Fruit fly (Drosophila melanogaster) whole organism, embryonic: Measurements from ENCODE around the gene CG14817.

Experiments
- CG10462 ChIP-seq: fragments of 200-800 bp; sonication (Bioruptor generic); optimal IDR thresholded peaks from 2 replicates; lab custom pipeline; 2016; ENCODE audit warnings: missing biosample characterization, missing genetic modification characterization
- CG10959 ChIP-seq: fragments of 200-800 bp; sonication (Bioruptor generic); IDR thresholded peaks from 2 replicates; pipeline ENCODE4 v1.3.6; 2022; ENCODE audit warnings: missing biosample characterization, missing genetic modification characterization
- CG11398 ChIP-seq: fragments of 200-800 bp; sonication (Bioruptor generic); optimal IDR thresholded peaks from 2 replicates; lab custom pipeline; 2016; ENCODE audit warnings: missing biosample characterization, missing genetic modification characterization
- CG12155 ChIP-seq: fragments of 200-800 bp; sonication (Bioruptor generic); optimal IDR thresholded peaks from 3 replicates; lab custom pipeline; 2016; ENCODE audit warnings: missing biosample characterization, missing genetic modification characterization
- CG12219 ChIP-seq: fragments of 200-800 bp; sonication (Bioruptor generic); optimal IDR thresholded peaks from 3 replicates; lab custom pipeline; 2018; ENCODE audit warnings: missing biosample characterization, mild to moderate bottlenecking, missing genetic modification characterization
- CG12391 ChIP-seq: fragments of 200-800 bp; sonication (Bioruptor generic); optimal IDR thresholded peaks from 3 replicates; lab custom pipeline; 2018; ENCODE audit warnings: missing biosample characterization, mild to moderate bottlenecking, missing genetic modification characterization, moderate library complexity
- CG14667 ChIP-seq: fragments of 200-800 bp; sonication (Bioruptor generic); IDR thresholded peaks from 2 replicates; pipeline ENCODE4 v1.3.6; 2022; ENCODE audit warnings: missing biosample characterization, missing genetic modification characterization
- CG14860 ChIP-seq: fragments of 200-800 bp; sonication (Bioruptor generic); IDR thresholded peaks from 3 replicates; pipeline ENCODE4 v1.3.6; 2022; ENCODE audit warnings: missing biosample characterization, missing genetic modification characterization; ENCODE audit not compliant: partially characterized antibody
- CG15696 ChIP-seq: fragments of 200-800 bp; sonication (Bioruptor generic); optimal IDR thresholded peaks from 2 replicates; lab custom pipeline; 2019; ENCODE audit warnings: missing biosample characterization, mild to moderate bottlenecking, missing genetic modification characterization, moderate library complexity
- CG1602 ChIP-seq: fragments of 200-800 bp; sonication (Bioruptor generic); optimal IDR thresholded peaks from 3 replicates; lab custom pipeline; 2016; ENCODE audit warnings: missing biosample characterization, missing genetic modification characterization
- CG17568 ChIP-seq: fragments of 200-800 bp; sonication (Bioruptor generic); optimal IDR thresholded peaks from 2 replicates; lab custom pipeline; 2018; ENCODE audit warnings: missing biosample characterization, mild to moderate bottlenecking, missing genetic modification characterization, moderate library complexity
- CG18262 ChIP-seq: fragments of 200-800 bp; optimal IDR thresholded peaks from 3 replicates; lab custom pipeline; 2019; ENCODE audit warnings: missing biosample characterization, mild to moderate bottlenecking, missing genetic modification characterization, moderate library complexity
- CG2199 ChIP-seq: fragments of 200-800 bp; sonication (Bioruptor generic); IDR thresholded peaks from 3 replicates; pipeline ENCODE4 v1.3.6; 2022; ENCODE audit warnings: missing biosample characterization, missing genetic modification characterization
- CG31388 ChIP-seq: fragments of 200-800 bp; sonication (Bioruptor generic); optimal IDR thresholded peaks from 2 replicates; lab custom pipeline; 2016; ENCODE audit warnings: missing biosample characterization, missing genetic modification characterization
- CG32532 ChIP-seq: fragments of 200-800 bp; sonication (Bioruptor generic); IDR thresholded peaks from 2 replicates; pipeline ENCODE4 v1.3.6; 2022; ENCODE audit warnings: missing biosample characterization, missing genetic modification characterization
- CG33557 ChIP-seq: fragments of 200-800 bp; sonication (Bioruptor generic); optimal IDR thresholded peaks from 2 replicates; lab custom pipeline; 2019; ENCODE audit warnings: missing biosample characterization, mild to moderate bottlenecking, missing genetic modification characterization, moderate library complexity
- CG4404 ChIP-seq: fragments of 200-800 bp; sonication (Bioruptor generic); IDR thresholded peaks from 2 replicates; pipeline ENCODE4 v1.3.6; 2022; ENCODE audit warnings: missing biosample characterization, missing genetic modification characterization
- CG4424 ChIP-seq: fragments of 200-800 bp; sonication (Bioruptor generic); optimal IDR thresholded peaks from 3 replicates; lab custom pipeline; 2016; ENCODE audit warnings: missing biosample characterization, missing genetic modification characterization
- CG6813 ChIP-seq: fragments of 200-800 bp; sonication (Bioruptor generic); optimal IDR thresholded peaks from 2 replicates; lab custom pipeline; 2017; ENCODE audit warnings: missing biosample characterization, missing genetic modification characterization, mild to moderate bottlenecking, moderate library complexity, missing genetic modification reagents
- CG7839 ChIP-seq: fragments of 200-800 bp; sonication (Bioruptor generic); optimal IDR thresholded peaks from 3 replicates; lab custom pipeline; 2018; ENCODE audit warnings: missing biosample characterization, mild to moderate bottlenecking, missing genetic modification characterization, moderate library complexity
- CG7963 ChIP-seq: fragments of 200-800 bp; sonication (Bioruptor generic); IDR thresholded peaks from 3 replicates; pipeline ENCODE4 v1.3.6; 2022; ENCODE audit warnings: missing biosample characterization, missing genetic modification characterization; ENCODE audit not compliant: partially characterized antibody
- CG8290 ChIP-seq, 3 experiments: fragments of 200-800 bp; sonication (Bioruptor generic); optimal IDR thresholded peaks; 2 replicates each; lab custom pipeline; 2016 to 2019; ENCODE audit warnings: missing biosample characterization in 3 of 3, missing genetic modification characterization in 3 of 3, mild to moderate bottlenecking in 2 of 3, moderate library complexity in 1 of 3
- Dek ChIP-seq: fragments of 200-800 bp; sonication (Bioruptor generic); optimal IDR thresholded peaks from 3 replicates; lab custom pipeline; 2019; ENCODE audit warnings: missing biosample characterization, mild to moderate bottlenecking, missing genetic modification characterization, moderate library complexity
- Doc3 ChIP-seq: fragments of 200-800 bp; sonication (Bioruptor generic); IDR thresholded peaks from 3 replicates; pipeline ENCODE4 v1.3.6; 2022; ENCODE audit warnings: missing biosample characterization, missing genetic modification characterization; ENCODE audit not compliant: partially characterized antibody
- Hsf ChIP-seq: fragments of 200-800 bp; sonication (Bioruptor generic); optimal IDR thresholded peaks from 3 replicates; lab custom pipeline; 2016; ENCODE audit warnings: missing biosample characterization, missing genetic modification characterization
- Lhr ChIP-seq: fragments of 200-800 bp; sonication (Bioruptor generic); optimal IDR thresholded peaks from 3 replicates; lab custom pipeline; 2017; ENCODE audit warnings: mild to moderate bottlenecking, missing biosample characterization, missing genetic modification reagents, missing genetic modification characterization
- Pdp1 ChIP-seq, 2 experiments: fragments of 200-800 bp; sonication (Bioruptor generic); optimal IDR thresholded peaks; 3 replicates each; lab custom pipeline; 2016; ENCODE audit warnings: missing biosample characterization in 2 of 2, missing genetic modification characterization in 2 of 2, mild to moderate bottlenecking in 1 of 2, moderate library complexity in 1 of 2
- Rfx ChIP-seq: fragments of 200-800 bp; sonication (Bioruptor generic); IDR thresholded peaks from 2 replicates; pipeline ENCODE4 v1.3.6; 2022; ENCODE audit warnings: missing biosample characterization, missing genetic modification characterization
- Trl ChIP-seq, 3 experiments: fragments of >200 bp in 2 of 3; fragments of 200-800 bp in 1 of 3; sonication (Bioruptor generic) in 1 of 3; optimal IDR thresholded peaks; 2 replicates in 1 of 3; 3 replicates in 2 of 3; lab custom pipeline; 2016 to 2017; ENCODE audit warnings: missing biosample characterization in 1 of 3, missing genetic modification characterization in 1 of 3
- al ChIP-seq: fragments of 200-800 bp; sonication (Bioruptor generic); IDR thresholded peaks from 2 replicates; pipeline ENCODE4 v1.3.6; 2022; ENCODE audit warnings: missing biosample characterization, missing genetic modification characterization
- ato ChIP-seq: fragments of 200-800 bp; sonication (Bioruptor generic); IDR thresholded peaks from 2 replicates; pipeline ENCODE4 v1.3.6; 2022; ENCODE audit warnings: missing biosample characterization, missing genetic modification characterization; ENCODE audit not compliant: partially characterized antibody
- bab2 ChIP-seq: fragments of 200-800 bp; sonication (Bioruptor generic); optimal IDR thresholded peaks from 2 replicates; lab custom pipeline; 2016; ENCODE audit warnings: missing biosample characterization, missing genetic modification characterization
- bcd ChIP-seq: fragments of 200-800 bp; sonication (Bioruptor generic); optimal IDR thresholded peaks from 2 replicates; lab custom pipeline; 2017; ENCODE audit warnings: missing biosample characterization, mild to moderate bottlenecking, missing genetic modification characterization
- bigmax ChIP-seq: fragments of 200-800 bp; sonication (Bioruptor generic); optimal IDR thresholded peaks from 2 replicates; lab custom pipeline; 2018; ENCODE audit warnings: missing biosample characterization, mild to moderate bottlenecking, missing genetic modification characterization
- crp ChIP-seq, 2 experiments: fragments of 200-800 bp; sonication (Bioruptor generic); optimal IDR thresholded peaks; 2 replicates in 1 of 2; 3 replicates in 1 of 2; lab custom pipeline; 2017; ENCODE audit warnings: missing biosample characterization in 2 of 2, missing genetic modification characterization in 2 of 2, mild to moderate bottlenecking in 1 of 2, moderate library complexity in 1 of 2
- emc ChIP-seq: fragments of 200-800 bp; sonication (Bioruptor generic); optimal IDR thresholded peaks from 2 replicates; lab custom pipeline; 2016; ENCODE audit warnings: missing biosample characterization, missing genetic modification characterization
- en ChIP-seq: fragments of 200-800 bp; sonication (Bioruptor generic); optimal IDR thresholded peaks from 2 replicates; lab custom pipeline; 2016; ENCODE audit warnings: missing biosample characterization, missing genetic modification characterization
- fd3F ChIP-seq: fragments of 200-800 bp; sonication (Bioruptor generic); optimal IDR thresholded peaks from 2 replicates; lab custom pipeline; 2018; ENCODE audit warnings: missing biosample characterization, mild to moderate bottlenecking, missing genetic modification characterization, moderate library complexity
- gsb ChIP-seq: fragments of 200-800 bp; sonication (Bioruptor generic); IDR thresholded peaks from 2 replicates; pipeline ENCODE4 v1.3.6; 2022; ENCODE audit warnings: missing biosample characterization, missing genetic modification characterization
- her ChIP-seq: fragments of 200-800 bp; sonication (Bioruptor generic); optimal IDR thresholded peaks from 2 replicates; lab custom pipeline; 2016; ENCODE audit warnings: missing biosample characterization, missing genetic modification characterization
- lilli ChIP-seq: fragments of 200-800 bp; sonication (Bioruptor generic); optimal IDR thresholded peaks from 3 replicates; lab custom pipeline; 2016; ENCODE audit warnings: missing biosample characterization, missing genetic modification characterization
- oc ChIP-seq: fragments of 200-800 bp; sonication (Bioruptor generic); optimal IDR thresholded peaks from 2 replicates; lab custom pipeline; 2018; ENCODE audit warnings: missing biosample characterization, mild to moderate bottlenecking, missing genetic modification characterization, moderate library complexity
- otp ChIP-seq: fragments of 200-800 bp; sonication (Bioruptor generic); IDR thresholded peaks from 3 replicates; pipeline ENCODE4, ENCODE4 v1.3.6; 2022; ENCODE audit warnings: missing biosample characterization, missing genetic modification characterization
- ranshi ChIP-seq: fragments of 200-800 bp; sonication (Bioruptor generic); IDR thresholded peaks from 2 replicates; pipeline ENCODE4 v1.3.6; 2022; ENCODE audit warnings: missing biosample characterization, missing genetic modification characterization
- rib ChIP-seq: fragments of 200-800 bp; sonication (Bioruptor generic); IDR thresholded peaks from 2 replicates; pipeline ENCODE4 v1.3.6; 2022; ENCODE audit warnings: missing biosample characterization, missing genetic modification characterization
- slbo ChIP-seq: fragments of 200-800 bp; sonication (Bioruptor generic); IDR thresholded peaks from 2 replicates; pipeline ENCODE4 v1.3.6; 2022; ENCODE audit warnings: missing biosample characterization, missing genetic modification characterization
- stc ChIP-seq: fragments of 200-800 bp; sonication (Bioruptor generic); IDR thresholded peaks from 2 replicates; pipeline ENCODE4 v1.3.6; 2022; ENCODE audit warnings: missing biosample characterization, missing genetic modification characterization
- sug ChIP-seq: fragments of 200-800 bp; optimal IDR thresholded peaks from 2 replicates; lab custom pipeline; 2019; ENCODE audit warnings: missing biosample characterization, mild to moderate bottlenecking, missing genetic modification characterization, moderate library complexity

Gene CG14817

DNA sequence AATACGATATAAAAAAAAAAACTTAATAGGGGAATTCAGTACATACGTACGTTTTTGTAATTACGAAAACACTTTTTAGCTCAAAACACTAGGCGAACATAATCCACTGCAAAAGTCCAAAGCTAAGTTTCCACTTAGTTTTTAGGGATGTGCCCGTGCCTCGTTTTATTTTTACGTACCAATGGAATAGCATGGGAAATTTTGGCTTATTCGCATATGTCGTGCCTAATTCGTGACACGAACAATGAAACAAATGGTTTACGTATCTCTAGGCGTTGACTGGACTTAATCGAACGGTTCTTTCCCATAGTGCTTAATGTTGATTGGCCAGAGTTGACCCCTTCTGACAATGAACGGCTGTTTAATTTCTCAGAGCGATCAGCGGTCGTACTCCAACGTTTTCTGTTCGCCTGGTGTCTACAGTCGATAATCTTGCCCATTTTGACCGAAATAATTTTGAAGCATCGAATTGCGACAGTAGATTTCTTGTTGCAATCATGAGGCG, 2.6 kb upstream of the CG14817 start, which contains the start of gene CG14818 (continued):
- peak; percentile 33 for TF ChIP-seq CG33557 (GFP tag; lab: Kevin White, UChicago)
- no peak for TF ChIP-seq oc
- peak; percentile 59 for TF ChIP-seq CG1602 (GFP tag; lab: Kevin White, UChicago)
- TF ChIP-seq al: peak; percentile 60; the same call in 1 of the 2 replicates
- TF ChIP-seq CG6813 (GFP tag; lab: Kevin White, UChicago): peak; percentile 8
- TF ChIP-seq CG18262 (tag; lab: Kevin White, UChicago): peak; percentile 19
- no peak for TF ChIP-seq CG17568
- TF ChIP-seq ato (GFP tag; lab: Robert Waterston, UW): peak; percentile 46; the same call in 1 of the 2 replicates
- TF ChIP-seq CG4404 (GFP tag; lab: Robert Waterston, UW): peak; percentile 69
- TF ChIP-seq CG4424 (GFP tag; lab: Kevin White, UChicago): peak; percentile 50
- peak; percentile 72 for TF ChIP-seq lilli (GFP tag; lab: Kevin White, UChicago)
- peak; percentile 48 for TF ChIP-seq bcd (GFP tag; lab: Kevin White, UChicago)
- TF ChIP-seq CG11398 (GFP tag; lab: Kevin White, UChicago): peak; percentile 36
- peak; percentile 31 for TF ChIP-seq sug
- TF ChIP-seq CG12219 (GFP tag; lab: Kevin White, UChicago): peak; percentile 38
- peak; percentile 61 for TF ChIP-seq CG15696
- TF ChIP-seq CG14860: peak; percentile 82
- TF ChIP-seq CG14667 (GFP tag; lab: Robert Waterston, UW): 0 out of 2 replicates have a peak, but pooled peaks have one; percentile 15
- TF ChIP-seq fd3F (GFP tag; lab: Kevin White, UChicago): peak; percentile 48
- TF ChIP-seq CG2199 (GFP tag; lab: Robert Waterston, UW): no peak
- peak; percentile 36 to 63 for TF ChIP-seq Pdp1 (GFP tag; optimal IDR thresholded peaks at IDR 0.05; lab: Kevin White, UChicago)
- peak; percentile 66 for TF ChIP-seq CG7839
- peak; percentile 67 for TF ChIP-seq CG8290 (GFP tag; optimal IDR thresholded peaks at IDR 0.05; lab: Kevin White, UChicago)
- TF ChIP-seq CG8290 (tag; optimal IDR thresholded peaks at IDR 0.05; lab: Kevin White, UChicago): peak in 1 of 2 experiments; percentile 86
- TF ChIP-seq Doc3 (GFP tag; lab: Robert Waterston, UW): peak; percentile 92
- no peak for TF ChIP-seq crp (GFP tag; optimal IDR thresholded peaks at IDR 0.05; lab: Kevin White, UChicago)
- peak; percentile 49 for TF ChIP-seq Hsf (GFP tag; lab: Kevin White, UChicago)
- peak; percentile 77 for TF ChIP-seq slbo
- TF ChIP-seq bab2 (GFP tag; lab: Kevin White, UChicago): peak; percentile 44
- TF ChIP-seq CG10959: peak; percentile 33; the same call in 1 of the 2 replicates
- TF ChIP-seq CG12155 (GFP tag; lab: Kevin White, UChicago): peak; percentile 65
- peak; percentile 56; the same call in 1 of the 3 replicates for TF ChIP-seq otp (GFP tag; lab: Robert Waterston, UW)
- peak; percentile 61 for TF ChIP-seq CG12391 (tag; lab: Kevin White, UChicago)
- TF ChIP-seq ranshi (GFP tag; lab: Robert Waterston, UW): peak; percentile 60; the same call in 1 of the 2 replicates
- TF ChIP-seq CG7963 (GFP tag; lab: Robert Waterston, UW): peak; percentile 68
- no peak for TF ChIP-seq en
- TF ChIP-seq gsb: peak; percentile 44; the same call in 1 of the 2 replicates
- no peak for TF ChIP-seq bigmax
- peak; percentile 56 for TF ChIP-seq Lhr (GFP tag; lab: Kevin White, UChicago)
- peak; percentile 36 for TF ChIP-seq her
- TF ChIP-seq CG10462: peak; percentile 14
- TF ChIP-seq Dek: peak; percentile 29
- peak; percentile 12 for TF ChIP-seq emc (GFP tag; lab: Kevin White, UChicago)
- TF ChIP-seq CG31388 (GFP tag; lab: Kevin White, UChicago): no peak
- TF ChIP-seq rib (GFP tag; lab: Robert Waterston, UW): no peak
- no peak for TF ChIP-seq Trl (optimal IDR thresholded peaks at IDR 0.05; lab: Kevin White, UChicago)
- TF ChIP-seq Trl (GFP tag; optimal IDR thresholded peaks at IDR 0.05; lab: Kevin White, UChicago): peak; percentile 69
- TF ChIP-seq CG32532 (GFP tag; lab: Robert Waterston, UW): peak; percentile 55; the same call in 1 of the 2 replicates
- TF ChIP-seq stc (GFP tag; lab: Robert Waterston, UW): 0 out of 2 replicates have a peak, but pooled peaks have one; percentile 29
- peak; percentile 82 for TF ChIP-seq Rfx (GFP tag; lab: Robert Waterston, UW)
